Fruit fly (Drosophila melanogaster): ENCODE data around the gene CG14961.

- TF ChIP-seq CG9948 (tag; optimal IDR thresholded peaks at IDR 0.05) (no peak), Snoo (tag; optimal IDR thresholded peaks at IDR 0.05) (no peak), CG8159 (tag; optimal IDR thresholded peaks at IDR 0.05) (no peak), CG12605 (GFP tag; IDR thresholded peaks at IDR 0.05) (0 out of 2 replicates have a peak, but pooled peaks have one; percentile 52), Ets98B (GFP tag; IDR thresholded peaks at IDR 0.05) (peak; percentile 69), Pif1A (GFP tag; optimal IDR thresholded peaks at IDR 0.05) (no peak), Pif1B (GFP tag; optimal IDR thresholded peaks at IDR 0.05) (no peak)
Measured at dm6 chr3L:3381869-3382488, 52.1 kb downstream of the CG14961 start.
